Fruit fly (Drosophila melanogaster) whole organism, pupa: ENCODE data around the gene kra.

Source experiments
- CG10348 ChIP-seq: fragments of 200-800 bp; sonication (Bioruptor generic); IDR thresholded peaks from 2 replicates; pipeline ENCODE4 v1.3.6; 2022; ENCODE audit warnings: missing biosample characterization, missing genetic modification characterization
- CG12605 ChIP-seq: fragments of 200-800 bp; sonication (Bioruptor generic); IDR thresholded peaks from 2 replicates; pipeline ENCODE4 v1.3.6; 2022; ENCODE audit warnings: missing biosample characterization, missing genetic modification characterization
- CG13204 ChIP-seq: fragments of 200-800 bp; sonication (Bioruptor generic); optimal IDR thresholded peaks from 2 replicates; lab custom pipeline; 2018; ENCODE audit warnings: missing biosample characterization, mild to moderate bottlenecking, missing genetic modification characterization, moderate library complexity
- CG14655 ChIP-seq: fragments of 200-800 bp; sonication (Bioruptor generic); optimal IDR thresholded peaks from 3 replicates; lab custom pipeline; 2017; ENCODE audit warnings: mild to moderate bottlenecking, missing biosample characterization, missing genetic modification reagents, missing genetic modification characterization
- CG15710 ChIP-seq: fragments of 200-800 bp; sonication (Bioruptor generic); optimal IDR thresholded peaks from 2 replicates; lab custom pipeline; 2018; ENCODE audit warnings: missing biosample characterization, mild to moderate bottlenecking, missing genetic modification characterization, moderate library complexity
- CG17806 ChIP-seq: fragments of 200-800 bp; sonication (Bioruptor generic); optimal IDR thresholded peaks from 2 replicates; lab custom pipeline; 2018; ENCODE audit warnings: missing biosample characterization, mild to moderate bottlenecking, missing genetic modification characterization, moderate library complexity
- CG32121 ChIP-seq: fragments of 200-800 bp; sonication (Bioruptor generic); IDR thresholded peaks from 2 replicates; pipeline ENCODE4 v1.3.6; 2022; ENCODE audit warnings: missing biosample characterization, missing genetic modification characterization
- CG34367 ChIP-seq: fragments of 200-800 bp; sonication (Bioruptor generic); optimal IDR thresholded peaks from 2 replicates; lab custom pipeline; 2018; ENCODE audit warnings: missing biosample characterization, mild to moderate bottlenecking, missing genetic modification characterization
- CG4496 ChIP-seq: fragments of 200-800 bp; sonication (Bioruptor generic); IDR thresholded peaks from 3 replicates; pipeline ENCODE4 v1.3.6; 2022; ENCODE audit warnings: missing biosample characterization, missing genetic modification characterization
- CG8159 ChIP-seq: fragments of 200-800 bp; sonication (Bioruptor generic); optimal IDR thresholded peaks from 3 replicates; lab custom pipeline; 2018; ENCODE audit warnings: missing biosample characterization, mild to moderate bottlenecking, missing genetic modification characterization, moderate library complexity
- CG8301 ChIP-seq: fragments of 200-800 bp; sonication (Bioruptor generic); optimal IDR thresholded peaks from 2 replicates; lab custom pipeline; 2018; ENCODE audit warnings: missing biosample characterization, mild to moderate bottlenecking, missing genetic modification characterization
- CG9948 ChIP-seq: fragments of 200-800 bp; sonication (Bioruptor generic); optimal IDR thresholded peaks from 2 replicates; lab custom pipeline; 2018; ENCODE audit warnings: missing biosample characterization, mild to moderate bottlenecking, missing genetic modification characterization, moderate library complexity
- D1 ChIP-seq: fragments of 200-800 bp; sonication (Bioruptor generic); optimal IDR thresholded peaks from 2 replicates; lab custom pipeline; 2018; ENCODE audit warnings: missing biosample characterization, mild to moderate bottlenecking, missing genetic modification characterization, moderate library complexity
- EcR ChIP-seq: fragments of 200-800 bp; sonication (Bioruptor generic); optimal IDR thresholded peaks from 3 replicates; lab custom pipeline; 2019; ENCODE audit warnings: missing biosample characterization, missing genetic modification characterization, mild to moderate bottlenecking, moderate library complexity, missing genetic modification reagents
- Ets98B ChIP-seq: fragments of 200-800 bp; sonication (Bioruptor generic); IDR thresholded peaks from 2 replicates; pipeline ENCODE4 v1.3.6; 2022; ENCODE audit warnings: missing biosample characterization, missing genetic modification characterization
- Pif1A ChIP-seq: fragments of 200-800 bp; sonication (Bioruptor generic); optimal IDR thresholded peaks from 3 replicates; lab custom pipeline; 2016; ENCODE audit warnings: missing biosample characterization, missing genetic modification characterization
- Pif1B ChIP-seq: fragments of 200-800 bp; sonication (Bioruptor generic); optimal IDR thresholded peaks from 3 replicates; lab custom pipeline; 2016; ENCODE audit warnings: missing biosample characterization, missing genetic modification characterization
- Snoo ChIP-seq: fragments of 200-800 bp; sonication (Bioruptor generic); optimal IDR thresholded peaks from 3 replicates; lab custom pipeline; 2017; ENCODE audit warnings: missing biosample characterization, mild to moderate bottlenecking, missing genetic modification characterization, inconsistent platforms
- fd96Ca ChIP-seq: fragments of 200-800 bp; sonication (Bioruptor generic); IDR thresholded peaks from 3 replicates; pipeline ENCODE4 v1.3.6; 2022; ENCODE audit warnings: missing biosample characterization, missing genetic modification characterization
- gl ChIP-seq: fragments of 200-800 bp; sonication (Bioruptor generic); optimal IDR thresholded peaks from 2 replicates; lab custom pipeline; 2018; ENCODE audit warnings: missing biosample characterization, mild to moderate bottlenecking, missing genetic modification characterization
- rn ChIP-seq: fragments of 200-800 bp; sonication (Bioruptor generic); IDR thresholded peaks from 2 replicates; pipeline ENCODE4 v1.3.6; 2022; ENCODE audit warnings: missing biosample characterization, missing genetic modification characterization

kra gene

dm6 chr3R:5622985-5623630, 22.2 kb upstream of the kra start:
- TF ChIP-seq CG4496 (GFP tag; lab: Robert Waterston, UW) (no peak), Pif1A (peak; percentile 21), fd96Ca (GFP tag; lab: Robert Waterston, UW) (no peak), gl (tag; lab: Kevin White, UChicago) (peak; percentile 27), CG17806 (tag; lab: Kevin White, UChicago) (no peak), rn (GFP tag; lab: Robert Waterston, UW) (no peak), CG9948 (tag; lab: Kevin White, UChicago) (no peak), Pif1B (GFP tag; lab: Kevin White, UChicago) (peak; percentile 38), Ets98B (GFP tag; lab: Robert Waterston, UW) (no peak), CG34367 (tag; lab: Kevin White, UChicago) (no peak), CG14655 (GFP tag; lab: Kevin White, UChicago) (no peak), CG13204 (GFP tag; lab: Kevin White, UChicago) (no peak), CG15710 (tag; lab: Kevin White, UChicago) (no peak), CG10348 (GFP tag; lab: Robert Waterston, UW) (no peak), CG8159 (tag; lab: Kevin White, UChicago) (no peak), EcR (GFP tag; lab: Kevin White, UChicago) (peak; percentile 25), CG32121 (GFP tag; lab: Robert Waterston, UW) (no peak), D1 (tag; lab: Kevin White, UChicago) (no peak), CG8301 (no peak), Snoo (no peak), CG12605 (GFP tag; lab: Robert Waterston, UW) (no peak)

dm6 chr3R:5622406-5622752, 21.4 kb upstream of the kra start:
- TF ChIP-seq EcR (GFP tag; lab: Kevin White, UChicago), result no peak

- TF ChIP-seq CG15710 (tag; lab: Kevin White, UChicago) (no peak), CG4496 (GFP tag; lab: Robert Waterston, UW) (peak; percentile 42; the same call in 1 of the 3 replicates), EcR (GFP tag; lab: Kevin White, UChicago) (peak; percentile 94), fd96Ca (GFP tag; lab: Robert Waterston, UW) (0 out of 3 replicates have a peak, but pooled peaks have one; percentile 45), CG9948 (tag; lab: Kevin White, UChicago) (no peak), Snoo (no peak), D1 (tag; lab: Kevin White, UChicago) (no peak), CG32121 (GFP tag; lab: Robert Waterston, UW) (no peak), CG34367 (tag; lab: Kevin White, UChicago) (peak; percentile 18), CG14655 (GFP tag; lab: Kevin White, UChicago) (peak; percentile 14), CG13204 (GFP tag; lab: Kevin White, UChicago) (peak; percentile 77), rn (GFP tag; lab: Robert Waterston, UW) (no peak), CG17806 (tag; lab: Kevin White, UChicago) (no peak), Pif1B (GFP tag; lab: Kevin White, UChicago) (no peak), Pif1A (peak; percentile 4), Ets98B (GFP tag; lab: Robert Waterston, UW) (no peak; the same call in 1 of the 2 replicates), CG8301 (peak; percentile 4), CG8159 (tag; lab: Kevin White, UChicago) (peak; percentile 27), CG10348 (GFP tag; lab: Robert Waterston, UW) (no peak), gl (tag; lab: Kevin White, UChicago) (peak; percentile 82), CG12605 (GFP tag; lab: Robert Waterston, UW) (peak; percentile 50)
- TF ChIP-seq, all 21 proteins: peak for 11
These were observed 20.9 kb upstream of the kra start for dm6 chr3R:5621714-5622405.

dm6 chr3R:5620387-5620956, 19.5 kb upstream of the kra start:
- TF ChIP-seq gl (tag; lab: Kevin White, UChicago) (peak; percentile 14), CG10348 (GFP tag; lab: Robert Waterston, UW) (no peak), CG34367 (tag; lab: Kevin White, UChicago) (peak; percentile 30), rn (GFP tag; lab: Robert Waterston, UW) (peak; percentile 51), EcR (GFP tag; lab: Kevin White, UChicago) (no peak), Pif1B (GFP tag; lab: Kevin White, UChicago) (peak; percentile 34), CG4496 (GFP tag; lab: Robert Waterston, UW) (0 out of 3 replicates have a peak, but pooled peaks have one; percentile 45), CG9948 (tag; lab: Kevin White, UChicago) (peak; percentile 41), Pif1A (peak; percentile 61), CG15710 (tag; lab: Kevin White, UChicago) (peak; percentile 60), CG14655 (GFP tag; lab: Kevin White, UChicago) (peak; percentile 79), CG13204 (GFP tag; lab: Kevin White, UChicago) (no peak), Snoo (peak; percentile 60), Ets98B (GFP tag; lab: Robert Waterston, UW) (no peak; the same call in 1 of the 2 replicates), fd96Ca (GFP tag; lab: Robert Waterston, UW) (peak; percentile 64; the same call in 1 of the 3 replicates), CG32121 (GFP tag; lab: Robert Waterston, UW) (peak; percentile 33; the same call in 1 of the 2 replicates), D1 (tag; lab: Kevin White, UChicago) (no peak), CG17806 (tag; lab: Kevin White, UChicago) (peak; percentile 45), CG8159 (tag; lab: Kevin White, UChicago) (peak; percentile 70), CG12605 (GFP tag; lab: Robert Waterston, UW) (peak; percentile 30), CG8301 (peak; percentile 58)
